Worm (Caenorhabditis elegans): Measurements from ENCODE around the gene ztf-31.

Gene ztf-31

ce11 chrIII:7201378-7202256 is 39.5 kb upstream of the ztf-31 start, which contains the start of gene dpy-31:
Gene dpy-31 (plus strand): TSS chrIII:7202206.
- TF ChIP-seq C17E4.6 (GFP tag; IDR thresholded peaks at IDR 0.05) = no peak
- TF ChIP-seq ama-1 (optimal IDR thresholded peaks at IDR 0.05) = no peak
- TF ChIP-seq ama-1 (GFP tag; optimal IDR thresholded peaks at IDR 0.05) = no peak
- TF ChIP-seq egl-18 (GFP tag; IDR thresholded peaks at IDR 0.05) = no peak
- no peak for TF ChIP-seq B0019.2 (GFP tag; conservative IDR thresholded peaks at IDR 0.05)
- no peak for TF ChIP-seq fkh-3 (tag; optimal IDR thresholded peaks at IDR 0.05)
- TF ChIP-seq aptf-2 (GFP tag; conservative IDR thresholded peaks at IDR 0.05) = no peak
- no peak for TF ChIP-seq attf-6 (GFP tag; IDR thresholded peaks at IDR 0.05)
- TF ChIP-seq tbp1 (GFP tag; optimal IDR thresholded peaks at IDR 0.05) = no peak
- TF ChIP-seq ztf-25 (GFP tag; IDR thresholded peaks at IDR 0.05) = no peak
- TF ChIP-seq snpc-1.1 (tag; optimal IDR thresholded peaks at IDR 0.05; ENCODE audit: insufficient read depth) = no peak
- no peak for TF ChIP-seq efl-1 (GFP tag; optimal IDR thresholded peaks at IDR 0.05)
- TF ChIP-seq snpc-1.3 (tag; optimal IDR thresholded peaks at IDR 0.05; ENCODE audit: insufficient read depth) = no peak
- no peak for TF ChIP-seq mes-4 (tag; optimal IDR thresholded peaks at IDR 0.05)
- no peak for TF ChIP-seq hrde-1 (tag; optimal IDR thresholded peaks at IDR 0.05; ENCODE audit: borderline replicate concordance)
- no peak for TF ChIP-seq hmg-20 (GFP tag; IDR thresholded peaks at IDR 0.05)

- TF ChIP-seq somi-1 (GFP tag; optimal IDR thresholded peaks at IDR 0.05) (peak; percentile 26), Y95B8A.8 (GFP tag; IDR thresholded peaks at IDR 0.05) (no peak), T07F8.4 (tag; optimal IDR thresholded peaks at IDR 0.05) (no peak), lin-40 (tag; optimal IDR thresholded peaks at IDR 0.05) (peak; percentile 20)
Measured at ce11 chrIII:7203130-7203775, 37.9 kb upstream of the ztf-31 start.

- TF ChIP-seq ceh-79 (tag; optimal IDR thresholded peaks at IDR 0.05) (no peak), ccch-3 (GFP tag; optimal IDR thresholded peaks at IDR 0.05) (no peak), lsl-1 (GFP tag; optimal IDR thresholded peaks at IDR 0.05) (peak; percentile 91), F23B12.7 (tag; optimal IDR thresholded peaks at IDR 0.05; ENCODE audit: insufficient read depth) (peak; percentile 79), hrde-1 (tag; optimal IDR thresholded peaks at IDR 0.05; ENCODE audit: borderline replicate concordance) (no peak), ceh-58 (GFP tag; IDR thresholded peaks at IDR 0.05) (no peak), Y56A3A.18 (GFP tag; IDR thresholded peaks at IDR 0.05) (no peak), gei-17 (GFP tag; optimal IDR thresholded peaks at IDR 0.05) (no peak), F57A8.1 (GFP tag; optimal IDR thresholded peaks at IDR 0.05) (no peak), sptf-2 (GFP tag; optimal IDR thresholded peaks at IDR 0.05) (no peak), nhr-179 (tag; optimal IDR thresholded peaks at IDR 0.05) (no peak), lin-40 (tag; optimal IDR thresholded peaks at IDR 0.05) (peak; percentile 68), nhr-80 (tag; optimal IDR thresholded peaks at IDR 0.05) (peak; percentile 32), T26A5.8 (tag; optimal IDR thresholded peaks at IDR 0.05) (no peak), pbrm-1 (GFP tag; IDR thresholded peaks at IDR 0.05) (peak; percentile 72), K11D2.4 (GFP tag; IDR thresholded peaks at IDR 0.05) (peak; percentile 65; the same call in 1 of the 2 replicates), cebp-1 (GFP tag; IDR thresholded peaks at IDR 0.05) (no peak), cebp-1 (tag; optimal IDR thresholded peaks at IDR 0.05) (peak; percentile 72), pha-4 (tag; optimal IDR thresholded peaks at IDR 0.05) (peak; percentile 80), ztf-3 (GFP tag; optimal IDR thresholded peaks at IDR 0.05) (no peak), ceh-27 (GFP tag; optimal IDR thresholded peaks at IDR 0.05) (peak; percentile 82), F37B4.10 (GFP tag; IDR thresholded peaks at IDR 0.05) (no peak), madf-10 (tag; optimal IDR thresholded peaks at IDR 0.05) (peak; percentile 4), Y53F4B.3 (GFP tag; IDR thresholded peaks at IDR 0.05) (no peak), rpc-1 (optimal IDR thresholded peaks at IDR 0.05) (no peak), rpc-1 (tag; optimal IDR thresholded peaks at IDR 0.05) (no peak)
Measured at ce11 chrIII:7207903-7208497, 33.2 kb upstream of the ztf-31 start, which contains the start of gene rpl-6. Gene rpl-6 (plus strand): TSS chrIII:7208447.

All from whole organism, young adult.